Worm (Caenorhabditis elegans) whole organism, late embryonic: ENCODE measurements around the gene srh-275.

Source experiments
- C08G9.2 ChIP-seq: sonication (generic microtip); optimal IDR thresholded peaks from 2 replicates; lab custom pipeline; 2016; ENCODE audit warnings: mild to moderate bottlenecking, missing genetic modification characterization, moderate library complexity, missing compliant biosample characterization
- K09A11.1 ChIP-seq: sonication (generic microtip); optimal IDR thresholded peaks from 2 replicates; lab custom pipeline; 2017; ENCODE audit warnings: antibody characterized with exemption, mild to moderate bottlenecking, missing genetic modification characterization, missing compliant biosample characterization; ENCODE audit not compliant: insufficient read depth
- ama-1 ChIP-seq: fragments of 150-350 bp; optimal IDR thresholded peaks from 2 replicates; lab custom pipeline; 2014
- ceh-14 ChIP-seq: sonication (generic microtip); optimal IDR thresholded peaks from 2 replicates; lab custom pipeline; 2016; ENCODE audit warnings: missing genotype, missing genetic modification characterization, missing compliant biosample characterization
- ceh-18 ChIP-seq: sonication (generic microtip); optimal IDR thresholded peaks from 2 replicates; lab custom pipeline; 2016; ENCODE audit warnings: missing genetic modification characterization, missing compliant biosample characterization
- ceh-2 ChIP-seq: sonication (generic microtip); optimal IDR thresholded peaks from 2 replicates; lab custom pipeline; 2016; ENCODE audit warnings: missing genotype, missing genetic modification characterization, missing compliant biosample characterization
- ceh-22 ChIP-seq: sonication (generic microtip); optimal IDR thresholded peaks from 2 replicates; lab custom pipeline; 2017; ENCODE audit warnings: missing biosample characterization, missing genetic modification characterization
- ceh-24 ChIP-seq: sonication (generic microtip); optimal IDR thresholded peaks from 2 replicates; lab custom pipeline; 2016; ENCODE audit warnings: mild to moderate bottlenecking, missing genetic modification characterization, missing compliant biosample characterization
- ceh-30 ChIP-seq: fragments of 150-350 bp; optimal IDR thresholded peaks from 2 replicates; lab custom pipeline; 2014; ENCODE audit warnings: missing biosample characterization, missing genetic modification characterization
- ceh-31 ChIP-seq: sonication (generic microtip); optimal IDR thresholded peaks from 2 replicates; lab custom pipeline; 2016; ENCODE audit warnings: missing genetic modification characterization, missing compliant biosample characterization
- ceh-34 ChIP-seq: sonication (generic microtip); optimal IDR thresholded peaks from 2 replicates; lab custom pipeline; 2016; ENCODE audit warnings: mild to moderate bottlenecking, missing genetic modification characterization, missing compliant biosample characterization
- ceh-45 ChIP-seq: fragments of 200-800 bp; sonication (Bioruptor generic); IDR thresholded peaks from 2 replicates; pipeline ENCODE4 v1.3.6; 2022; ENCODE audit warnings: missing genetic modification reagents, missing genetic modification characterization, missing compliant biosample characterization
- ceh-48 ChIP-seq: sonication (generic microtip); optimal IDR thresholded peaks from 2 replicates; lab custom pipeline; 2016; ENCODE audit warnings: missing genetic modification characterization, inconsistent platforms, missing compliant biosample characterization
- ceh-9 ChIP-seq: sonication (generic microtip); optimal IDR thresholded peaks from 2 replicates; lab custom pipeline; 2016; ENCODE audit warnings: mild to moderate bottlenecking, missing genetic modification characterization, inconsistent platforms, missing compliant biosample characterization
- elt-2 ChIP-seq: sonication (generic microtip); optimal IDR thresholded peaks from 2 replicates; lab custom pipeline; 2016; ENCODE audit warnings: missing genetic modification reagents, missing genetic modification characterization, missing compliant biosample characterization
- elt-4 ChIP-seq: sonication (generic microtip); optimal IDR thresholded peaks from 2 replicates; lab custom pipeline; 2016; ENCODE audit warnings: missing genetic modification characterization, missing compliant biosample characterization
- ets-4 ChIP-seq: sonication (generic microtip); optimal IDR thresholded peaks from 2 replicates; lab custom pipeline; 2016; ENCODE audit warnings: missing genetic modification characterization, missing compliant biosample characterization
- eyg-1 ChIP-seq: sonication (generic microtip); optimal IDR thresholded peaks from 2 replicates; lab custom pipeline; 2016; ENCODE audit warnings: missing genotype, missing genetic modification characterization, missing compliant biosample characterization
- fax-1 ChIP-seq: sonication (generic microtip); optimal IDR thresholded peaks from 2 replicates; lab custom pipeline; 2016; ENCODE audit warnings: missing genotype, missing genetic modification characterization, missing compliant biosample characterization
- fkh-6 ChIP-seq: sonication (generic microtip); optimal IDR thresholded peaks from 2 replicates; lab custom pipeline; 2016; ENCODE audit warnings: missing genetic modification characterization, missing compliant biosample characterization
- hlh-30 ChIP-seq: sonication (generic microtip); optimal IDR thresholded peaks from 2 replicates; lab custom pipeline; 2017; ENCODE audit warnings: antibody characterized with exemption, missing genetic modification characterization, missing compliant biosample characterization; ENCODE audit not compliant: insufficient read depth
- hlh-6 ChIP-seq: sonication (generic microtip); optimal IDR thresholded peaks from 2 replicates; lab custom pipeline; 2016; ENCODE audit warnings: missing genotype, missing genetic modification characterization, missing compliant biosample characterization
- hlh-8 ChIP-seq: sonication (generic microtip); optimal IDR thresholded peaks from 2 replicates; lab custom pipeline; 2016; ENCODE audit warnings: missing genotype, missing genetic modification characterization, missing compliant biosample characterization
- lim-6 ChIP-seq: sonication (generic microtip); optimal IDR thresholded peaks from 2 replicates; lab custom pipeline; 2016; ENCODE audit warnings: missing genetic modification characterization, missing compliant biosample characterization
- madf-2 ChIP-seq: sonication (generic microtip); optimal IDR thresholded peaks from 2 replicates; lab custom pipeline; 2017; ENCODE audit warnings: missing genetic modification characterization, missing compliant biosample characterization
- mec-3 ChIP-seq: sonication (generic microtip); optimal IDR thresholded peaks from 2 replicates; lab custom pipeline; 2016; ENCODE audit warnings: borderline replicate concordance, missing genetic modification characterization, missing compliant biosample characterization
- nfya-1 ChIP-seq: sonication (generic microtip); optimal IDR thresholded peaks from 2 replicates; lab custom pipeline; 2017; ENCODE audit warnings: missing genetic modification characterization, mild to moderate bottlenecking, missing compliant biosample characterization, antibody characterized with exemption, moderate library complexity
- nhr-11 ChIP-seq: fragments of 150-350 bp; optimal IDR thresholded peaks from 2 replicates; lab custom pipeline; 2014; ENCODE audit warnings: missing biosample characterization, missing genetic modification characterization
- npax-4 ChIP-seq: sonication (generic microtip); optimal IDR thresholded peaks from 2 replicates; lab custom pipeline; 2016; ENCODE audit warnings: missing genetic modification characterization, missing compliant biosample characterization
- pax-1 ChIP-seq: fragments of 150-350 bp; optimal IDR thresholded peaks from 2 replicates; lab custom pipeline; 2014; ENCODE audit warnings: missing biosample characterization, missing genetic modification characterization
- pha-2 ChIP-seq: sonication (generic microtip); optimal IDR thresholded peaks from 2 replicates; lab custom pipeline; 2017; ENCODE audit warnings: mild to moderate bottlenecking, missing genetic modification characterization, missing compliant biosample characterization
- pha-4 ChIP-seq: fragments of 150-350 bp; optimal IDR thresholded peaks from 2 replicates; lab custom pipeline; 2018; ENCODE audit warnings: missing biosample characterization, missing genetic modification reagents, missing genetic modification characterization
- ref-2 ChIP-seq: sonication (generic microtip); optimal IDR thresholded peaks from 2 replicates; lab custom pipeline; 2016; ENCODE audit warnings: missing genetic modification characterization, missing compliant biosample characterization
- rnt-1 ChIP-seq: sonication (generic microtip); optimal IDR thresholded peaks from 2 replicates; lab custom pipeline; 2016; ENCODE audit warnings: missing genetic modification characterization, missing compliant biosample characterization
- tbx-7 ChIP-seq: sonication (generic microtip); optimal IDR thresholded peaks from 2 replicates; lab custom pipeline; 2016; ENCODE audit warnings: missing genotype, missing genetic modification characterization, missing compliant biosample characterization
- ttx-3 ChIP-seq: sonication (generic microtip); optimal IDR thresholded peaks from 2 replicates; lab custom pipeline; 2016; ENCODE audit warnings: missing genetic modification reagents, missing genetic modification characterization, missing compliant biosample characterization
- unc-3 ChIP-seq, 2 experiments: fragments of 200-800 bp in 1 of 2; sonication (Bioruptor generic) in 1 of 2; sonication (generic microtip) in 1 of 2; conservative IDR thresholded peaks in 1 of 2; optimal IDR thresholded peaks in 1 of 2; 2 replicates each; pipeline versions ENCODE4 v1.3.6 to Lab custom; 2016 to 2022; ENCODE audit warnings: missing compliant biosample characterization in 2 of 2, missing genetic modification characterization in 2 of 2, missing genetic modification reagents in 1 of 2
- unc-42 ChIP-seq: sonication (generic microtip); optimal IDR thresholded peaks from 2 replicates; lab custom pipeline; 2016; ENCODE audit warnings: missing genotype, missing genetic modification characterization, missing compliant biosample characterization
- unc-86 ChIP-seq: sonication (generic microtip); optimal IDR thresholded peaks from 2 replicates; lab custom pipeline; 2016; ENCODE audit warnings: missing genetic modification characterization, missing compliant biosample characterization
- zip-5 ChIP-seq: sonication (generic microtip); optimal IDR thresholded peaks from 2 replicates; lab custom pipeline; 2016; ENCODE audit warnings: missing genetic modification characterization, missing compliant biosample characterization
- ztf-16 ChIP-seq: sonication (generic microtip); optimal IDR thresholded peaks from 2 replicates; lab custom pipeline; 2017; ENCODE audit warnings: missing genetic modification characterization, missing compliant biosample characterization

The srh-275 gene

DNA sequence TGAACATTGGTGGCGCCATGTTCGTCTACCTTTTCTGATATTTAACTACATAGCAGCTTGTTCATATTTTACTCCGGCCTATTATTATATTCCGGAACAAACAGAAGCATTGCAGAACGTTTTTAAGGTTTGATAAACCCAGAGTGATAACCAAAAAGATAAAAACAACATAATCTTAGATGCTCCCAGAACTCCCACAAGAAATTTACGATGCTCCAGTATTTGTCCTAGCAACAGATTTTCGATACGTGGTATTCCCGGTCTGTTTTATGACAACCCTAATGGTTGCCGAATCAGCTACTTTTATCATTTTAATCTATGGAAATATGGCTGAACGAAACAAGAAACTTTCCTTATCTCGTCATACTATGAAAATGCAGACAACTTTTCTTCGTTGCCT lies 799 bp downstream of the srh-275 start:
- no peak for TF ChIP-seq pha-4
- TF ChIP-seq ceh-14 = no peak
- TF ChIP-seq ceh-31 (tag; lab: Kevin White, UChicago) = no peak
- TF ChIP-seq ztf-16 (tag; lab: Kevin White, UChicago) = no peak
- TF ChIP-seq ttx-3 (tag; lab: Kevin White, UChicago) = no peak
- TF ChIP-seq fkh-6 = no peak
- no peak for TF ChIP-seq ceh-48 (tag; lab: Kevin White, UChicago)
- no peak for TF ChIP-seq ceh-34 (tag; lab: Kevin White, UChicago)

DNA sequence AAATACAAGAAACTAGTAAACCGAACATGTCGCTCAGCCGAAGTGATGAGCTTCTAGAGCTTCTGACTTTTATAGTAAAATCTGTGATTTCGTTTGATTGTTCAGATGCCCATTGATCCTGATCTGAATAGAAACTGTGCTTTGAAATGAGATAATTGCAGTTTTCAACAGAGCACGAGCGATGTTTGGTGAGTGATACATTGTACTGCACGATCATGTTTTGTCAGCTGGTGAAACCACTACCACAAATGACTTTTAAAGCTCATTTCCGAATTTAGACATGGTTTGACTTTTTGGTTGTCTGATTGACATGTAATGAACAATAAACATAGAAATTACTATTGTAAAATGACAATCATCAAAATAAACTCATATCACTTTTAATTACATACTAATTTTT lies 2.7 kb downstream of the srh-275 start, which contains the start of gene tag-293:
tag-293 (minus strand) TSS at position 101 of the 400 bp plus-strand sequence.
- TF ChIP-seq ceh-30 (tag; lab: Kevin White, UChicago) (no peak), hlh-6 (tag; lab: Kevin White, UChicago) (no peak), fkh-6 (no peak), madf-2 (tag; lab: Kevin White, UChicago) (no peak), unc-42 (tag; lab: Kevin White, UChicago) (no peak), eyg-1 (tag; lab: Kevin White, UChicago) (no peak), ceh-22 (tag; lab: Kevin White, UChicago) (no peak), tbx-7 (tag; lab: Kevin White, UChicago) (no peak), rnt-1 (tag; lab: Kevin White, UChicago) (no peak), ceh-2 (tag; lab: Kevin White, UChicago) (no peak), K09A11.1 (no peak), pha-4 (no peak), nhr-11 (no peak), ceh-18 (tag; lab: Kevin White, UChicago) (no peak), elt-4 (tag; lab: Kevin White, UChicago) (no peak), pax-1 (tag; lab: Kevin White, UChicago) (no peak), hlh-8 (tag; lab: Kevin White, UChicago) (no peak), ztf-16 (tag; lab: Kevin White, UChicago) (no peak), fax-1 (tag; lab: Kevin White, UChicago) (no peak)
- TF ChIP-seq, all 69 proteins: peak for 0

DNA sequence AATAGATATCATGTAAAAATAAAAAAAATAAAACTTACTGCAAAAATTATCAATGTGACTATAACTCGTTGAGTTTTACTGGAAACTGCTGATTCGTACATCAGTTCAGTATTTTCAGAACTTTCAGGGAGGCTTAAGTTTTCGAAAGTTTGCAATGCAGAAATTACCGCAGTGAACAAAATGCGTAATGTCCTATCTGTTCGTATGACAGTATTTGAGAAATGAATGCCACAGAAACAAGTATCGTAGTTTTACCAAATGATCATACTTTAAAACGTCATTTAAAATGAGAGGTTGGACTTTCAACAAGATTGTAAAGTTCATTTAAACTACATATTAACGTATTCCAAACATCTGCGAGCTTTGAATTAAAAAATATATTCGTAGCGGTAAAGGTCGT lies 3.9 kb downstream of the srh-275 start, which contains the start of gene C03G6.21:
C03G6.21 (minus strand) TSS at position 101 of the 400 bp plus-strand sequence.
- no peak for TF ChIP-seq elt-2 (tag; lab: Kevin White, UChicago)
- TF ChIP-seq pax-1 (tag; lab: Kevin White, UChicago) = no peak
- TF ChIP-seq ama-1 = no peak
- no peak for TF ChIP-seq nfya-1
- TF ChIP-seq elt-4 (tag; lab: Kevin White, UChicago) = no peak
- TF ChIP-seq hlh-30 = no peak
- TF ChIP-seq npax-4 (tag; lab: Kevin White, UChicago) = no peak
- TF ChIP-seq C08G9.2 = no peak
- TF ChIP-seq unc-42 (tag; lab: Kevin White, UChicago) = no peak
- TF ChIP-seq, all 69 proteins: peak for 0

DNA sequence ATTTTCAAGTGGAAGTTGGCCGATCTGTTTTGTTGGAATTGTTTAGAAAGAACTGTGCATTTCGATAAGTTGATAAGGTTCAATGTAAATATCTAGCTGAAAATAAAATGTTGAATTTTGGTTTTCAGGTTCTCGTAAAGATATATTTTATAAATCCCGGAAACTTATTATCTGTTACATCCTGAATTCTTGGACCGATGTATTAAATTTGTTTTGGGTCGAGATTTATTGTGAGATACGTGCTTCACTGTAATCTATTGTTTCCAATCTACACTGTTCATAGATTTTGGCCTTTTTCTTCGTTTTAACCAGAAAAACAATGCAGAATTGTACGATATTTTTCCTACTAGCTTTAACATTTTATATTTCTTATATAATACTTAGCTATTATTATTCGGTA lies 4.3 kb downstream of the srh-275 start, which contains the start of gene C03G6.6:
C03G6.6 (plus strand) TSS at position 301 of the 400 bp plus-strand sequence.
- TF ChIP-seq ceh-30 (tag; lab: Kevin White, UChicago) = no peak
- TF ChIP-seq ceh-24 (tag; lab: Kevin White, UChicago) = no peak
- TF ChIP-seq ref-2 = no peak
- TF ChIP-seq unc-3 (GFP tag; conservative IDR thresholded peaks at IDR 0.05; lab: Robert Waterston, UW) = no peak
- no peak for TF ChIP-seq unc-3 (tag; optimal IDR thresholded peaks at IDR 0.05; lab: Kevin White, UChicago)
- no peak for TF ChIP-seq ztf-16 (tag; lab: Kevin White, UChicago)
- no peak for TF ChIP-seq lim-6 (tag; lab: Kevin White, UChicago)
- no peak for TF ChIP-seq unc-86
- no peak for TF ChIP-seq fax-1 (tag; lab: Kevin White, UChicago)
- no peak for TF ChIP-seq elt-2 (tag; lab: Kevin White, UChicago)
- no peak for TF ChIP-seq mec-3 (tag; lab: Kevin White, UChicago)
- no peak for TF ChIP-seq ceh-48 (tag; lab: Kevin White, UChicago)
- TF ChIP-seq ceh-9 (tag; lab: Kevin White, UChicago) = no peak
- no peak for TF ChIP-seq pax-1 (tag; lab: Kevin White, UChicago)
- TF ChIP-seq zip-5 = no peak
- TF ChIP-seq nhr-11 = no peak
- TF ChIP-seq hlh-8 (tag; lab: Kevin White, UChicago) = no peak
- TF ChIP-seq ceh-45 (GFP tag; lab: Robert Waterston, UW) = no peak
- TF ChIP-seq ets-4 (tag; lab: Kevin White, UChicago) = no peak
- no peak for TF ChIP-seq pha-2
- no peak for TF ChIP-seq ama-1
